Fruit fly (Drosophila melanogaster) whole organism, embryonic: ENCODE measurements around the gene DopEcR.
A peak's percentile ranks its signal among the peaks of the same experiment; 100 is the strongest.

Experiments used
- B-H2 ChIP-seq: fragments of 200-800 bp; sonication (Bioruptor generic); optimal IDR thresholded peaks from 2 replicates; lab custom pipeline; 2018; ENCODE audit warnings: missing biosample characterization, mild to moderate bottlenecking, missing genetic modification characterization
- BtbVII ChIP-seq: fragments of 200-800 bp; sonication (Bioruptor generic); optimal IDR thresholded peaks from 3 replicates; lab custom pipeline; 2017; ENCODE audit warnings: missing biosample characterization, mild to moderate bottlenecking, missing genetic modification characterization
- C15 ChIP-seq: fragments of 200-800 bp; sonication (Bioruptor generic); IDR thresholded peaks from 3 replicates; pipeline ENCODE4 v1.3.6; 2022; ENCODE audit warnings: missing biosample characterization, missing genetic modification characterization
- CG11456 ChIP-seq: fragments of 200-800 bp; sonication (Bioruptor generic); IDR thresholded peaks from 3 replicates; pipeline ENCODE4 v1.3.6; 2022; ENCODE audit warnings: missing biosample characterization, missing genetic modification characterization
- CG13287 ChIP-seq: fragments of 200-800 bp; sonication (Bioruptor generic); IDR thresholded peaks from 2 replicates; pipeline ENCODE4 v1.3.6; 2022; ENCODE audit warnings: missing biosample characterization, missing genetic modification characterization; ENCODE audit not compliant: partially characterized antibody
- CG13894 ChIP-seq: fragments of 200-800 bp; sonication (Bioruptor generic); optimal IDR thresholded peaks from 3 replicates; lab custom pipeline; 2018; ENCODE audit warnings: missing biosample characterization, mild to moderate bottlenecking, missing genetic modification characterization, moderate library complexity
- CG18262 ChIP-seq: fragments of 200-800 bp; optimal IDR thresholded peaks from 3 replicates; lab custom pipeline; 2019; ENCODE audit warnings: missing biosample characterization, mild to moderate bottlenecking, missing genetic modification characterization, moderate library complexity
- CG2889 ChIP-seq: fragments of 200-800 bp; sonication (Bioruptor generic); IDR thresholded peaks from 3 replicates; pipeline ENCODE4 v1.3.6; 2022; ENCODE audit warnings: missing biosample characterization, missing genetic modification characterization
- CG3163 ChIP-seq: fragments of 200-800 bp; sonication (Bioruptor generic); optimal IDR thresholded peaks from 3 replicates; lab custom pipeline; 2016; ENCODE audit warnings: missing biosample characterization, missing genetic modification characterization
- CG3838 ChIP-seq: fragments of 200-800 bp; sonication (Bioruptor generic); optimal IDR thresholded peaks from 3 replicates; lab custom pipeline; 2016; ENCODE audit warnings: missing biosample characterization, missing genetic modification characterization
- CG4404 ChIP-seq: fragments of 200-800 bp; sonication (Bioruptor generic); IDR thresholded peaks from 2 replicates; pipeline ENCODE4 v1.3.6; 2022; ENCODE audit warnings: missing biosample characterization, missing genetic modification characterization
- CG4730 ChIP-seq: fragments of 200-800 bp; sonication (Bioruptor generic); IDR thresholded peaks from 2 replicates; pipeline ENCODE4 v1.3.6; 2022; ENCODE audit warnings: missing biosample characterization, missing genetic modification characterization
- CG5953 ChIP-seq: fragments of 200-800 bp; sonication (Bioruptor generic); IDR thresholded peaks from 2 replicates; pipeline ENCODE4 v1.3.6; 2022; ENCODE audit warnings: missing biosample characterization, missing genetic modification characterization
- CG6254 ChIP-seq: fragments of 200-800 bp; sonication (Bioruptor generic); optimal IDR thresholded peaks from 3 replicates; lab custom pipeline; 2017; ENCODE audit warnings: mild to moderate bottlenecking, missing biosample characterization, missing genetic modification reagents, missing genetic modification characterization
- CG6683 ChIP-seq: fragments of 200-800 bp; sonication (Bioruptor generic); optimal IDR thresholded peaks from 2 replicates; lab custom pipeline; 2017; ENCODE audit warnings: missing biosample characterization, mild to moderate bottlenecking, missing genetic modification characterization, missing genetic modification reagents
- CG7556 ChIP-seq: fragments of 200-800 bp; sonication (Bioruptor generic); optimal IDR thresholded peaks from 2 replicates; lab custom pipeline; 2017; ENCODE audit warnings: missing biosample characterization, mild to moderate bottlenecking, missing genetic modification characterization
- CG7786 ChIP-seq: fragments of 200-800 bp; sonication (Bioruptor generic); optimal IDR thresholded peaks from 2 replicates; lab custom pipeline; 2016; ENCODE audit warnings: missing biosample characterization, missing genetic modification characterization
- CG7987 ChIP-seq: fragments of 200-800 bp; sonication (Bioruptor generic); optimal IDR thresholded peaks from 2 replicates; lab custom pipeline; 2018; ENCODE audit warnings: missing biosample characterization, mild to moderate bottlenecking, missing genetic modification characterization, moderate library complexity
- CG9215 ChIP-seq: fragments of 200-800 bp; sonication (Bioruptor generic); IDR thresholded peaks from 2 replicates; pipeline ENCODE4 v1.3.6; 2022; ENCODE audit warnings: missing biosample characterization, missing genetic modification characterization
- CG9727 ChIP-seq: fragments of 200-800 bp; sonication (Bioruptor generic); optimal IDR thresholded peaks from 3 replicates; lab custom pipeline; 2017; ENCODE audit warnings: missing biosample characterization, mild to moderate bottlenecking, missing genetic modification characterization
- CG9817 ChIP-seq: fragments of 200-800 bp; sonication (Bioruptor generic); optimal IDR thresholded peaks from 2 replicates; lab custom pipeline; 2018; ENCODE audit warnings: missing biosample characterization, mild to moderate bottlenecking, missing genetic modification characterization, moderate library complexity
- CrebB ChIP-seq: fragments of 200-800 bp; sonication (Bioruptor generic); optimal IDR thresholded peaks from 3 replicates; lab custom pipeline; 2018; ENCODE audit warnings: missing biosample characterization, mild to moderate bottlenecking, missing genetic modification characterization
- D19A ChIP-seq: fragments of 200-800 bp; optimal IDR thresholded peaks from 3 replicates; lab custom pipeline; 2019; ENCODE audit warnings: missing biosample characterization, mild to moderate bottlenecking, missing genetic modification characterization, moderate library complexity
- D19B ChIP-seq: fragments of 200-800 bp; sonication (Bioruptor generic); optimal IDR thresholded peaks from 2 replicates; lab custom pipeline; 2017; ENCODE audit warnings: missing biosample characterization, mild to moderate bottlenecking, missing genetic modification characterization
- Dip3 ChIP-seq: fragments of 200-800 bp; sonication (Bioruptor generic); optimal IDR thresholded peaks from 3 replicates; lab custom pipeline; 2016; ENCODE audit warnings: missing biosample characterization, missing genetic modification characterization
- E2f2 ChIP-seq: fragments of 200-800 bp; sonication (Bioruptor generic); IDR thresholded peaks from 2 replicates; pipeline ENCODE4 v1.3.6; 2022; ENCODE audit warnings: missing biosample characterization, missing genetic modification characterization
- Ets97D ChIP-seq: fragments of 200-800 bp; sonication (Bioruptor generic); optimal IDR thresholded peaks from 3 replicates; lab custom pipeline; 2016; ENCODE audit warnings: missing biosample characterization, missing genetic modification characterization
- Gug ChIP-seq: fragments of 200-800 bp; sonication (Bioruptor generic); IDR thresholded peaks from 4 replicates; pipeline ENCODE4 v1.3.6; 2022; ENCODE audit warnings: missing biosample characterization, missing genetic modification characterization
- H15 ChIP-seq: fragments of 200-800 bp; sonication (Bioruptor generic); IDR thresholded peaks from 3 replicates; pipeline ENCODE4 v1.3.6; 2022; ENCODE audit warnings: missing biosample characterization, missing genetic modification characterization
- H2.0 ChIP-seq: fragments of 200-800 bp; sonication (Bioruptor generic); IDR thresholded peaks from 2 replicates; pipeline ENCODE4 v1.3.6; 2022; ENCODE audit warnings: missing biosample characterization, missing genetic modification characterization
- Lhr ChIP-seq: fragments of 200-800 bp; sonication (Bioruptor generic); optimal IDR thresholded peaks from 3 replicates; lab custom pipeline; 2017; ENCODE audit warnings: mild to moderate bottlenecking, missing biosample characterization, missing genetic modification reagents, missing genetic modification characterization
- Neu2 ChIP-seq: fragments of 200-800 bp; sonication (Bioruptor generic); optimal IDR thresholded peaks from 3 replicates; lab custom pipeline; 2016; ENCODE audit warnings: missing biosample characterization, missing genetic modification characterization, borderline replicate concordance
- Spps ChIP-seq: fragments of 200-800 bp; sonication (Bioruptor generic); optimal IDR thresholded peaks from 2 replicates; lab custom pipeline; 2018; ENCODE audit warnings: missing biosample characterization, mild to moderate bottlenecking, missing genetic modification characterization
- bcd ChIP-seq: fragments of 200-800 bp; sonication (Bioruptor generic); optimal IDR thresholded peaks from 2 replicates; lab custom pipeline; 2017; ENCODE audit warnings: missing biosample characterization, mild to moderate bottlenecking, missing genetic modification characterization
- bsh ChIP-seq, 2 experiments: fragments of 200-800 bp; sonication (Bioruptor generic); optimal IDR thresholded peaks; 2 replicates each; lab custom pipeline; 2017 to 2018; ENCODE audit warnings: mild to moderate bottlenecking in 2 of 2, missing biosample characterization in 2 of 2, missing genetic modification characterization in 2 of 2, moderate library complexity in 1 of 2
- cad ChIP-seq: fragments of >200 bp; optimal IDR thresholded peaks from 2 replicates; lab custom pipeline; 2017; ENCODE audit warnings: missing biosample characterization, missing genetic modification characterization
- dati ChIP-seq: fragments of 200-800 bp; sonication (Bioruptor generic); IDR thresholded peaks from 2 replicates; pipeline ENCODE4 v1.3.6; 2022; ENCODE audit warnings: missing biosample characterization, missing genetic modification characterization
- en ChIP-seq: fragments of 200-800 bp; sonication (Bioruptor generic); optimal IDR thresholded peaks from 2 replicates; lab custom pipeline; 2016; ENCODE audit warnings: missing biosample characterization, missing genetic modification characterization
- grn ChIP-seq: fragments of 200-800 bp; sonication (Bioruptor generic); optimal IDR thresholded peaks from 3 replicates; lab custom pipeline; 2017; ENCODE audit warnings: missing biosample characterization, missing genetic modification characterization
- her ChIP-seq: fragments of 200-800 bp; sonication (Bioruptor generic); optimal IDR thresholded peaks from 2 replicates; lab custom pipeline; 2016; ENCODE audit warnings: missing biosample characterization, missing genetic modification characterization
- lab ChIP-seq: fragments of 200-800 bp; sonication (Bioruptor generic); optimal IDR thresholded peaks from 3 replicates; lab custom pipeline; 2017; ENCODE audit warnings: missing biosample characterization, missing genetic modification characterization, mild to moderate bottlenecking, moderate library complexity, missing genetic modification reagents
- mirr ChIP-seq: fragments of 200-800 bp; sonication (Bioruptor generic); optimal IDR thresholded peaks from 3 replicates; lab custom pipeline; 2018; ENCODE audit warnings: missing biosample characterization, mild to moderate bottlenecking, missing genetic modification characterization
- org-1 ChIP-seq: fragments of 200-800 bp; sonication (Bioruptor generic); optimal IDR thresholded peaks from 2 replicates; lab custom pipeline; 2017; ENCODE audit warnings: missing biosample characterization, missing genetic modification characterization
- otp ChIP-seq: fragments of 200-800 bp; sonication (Bioruptor generic); IDR thresholded peaks from 3 replicates; pipeline ENCODE4, ENCODE4 v1.3.6; 2022; ENCODE audit warnings: missing biosample characterization, missing genetic modification characterization
- pnt ChIP-seq: fragments of 200-800 bp; sonication (Bioruptor generic); optimal IDR thresholded peaks from 3 replicates; lab custom pipeline; 2016; ENCODE audit warnings: missing biosample characterization, missing genetic modification characterization
- ranshi ChIP-seq: fragments of 200-800 bp; sonication (Bioruptor generic); IDR thresholded peaks from 2 replicates; pipeline ENCODE4 v1.3.6; 2022; ENCODE audit warnings: missing biosample characterization, missing genetic modification characterization
- sd ChIP-seq: fragments of 200-800 bp; sonication (Bioruptor generic); optimal IDR thresholded peaks from 3 replicates; lab custom pipeline; 2018; ENCODE audit warnings: missing biosample characterization, mild to moderate bottlenecking, missing genetic modification characterization, moderate library complexity
- shn ChIP-seq: fragments of 200-800 bp; sonication (Bioruptor generic); optimal IDR thresholded peaks from 3 replicates; lab custom pipeline; 2016; ENCODE audit warnings: missing biosample characterization, missing genetic modification characterization
- slbo ChIP-seq: fragments of 200-800 bp; sonication (Bioruptor generic); IDR thresholded peaks from 2 replicates; pipeline ENCODE4 v1.3.6; 2022; ENCODE audit warnings: missing biosample characterization, missing genetic modification characterization
- zen ChIP-seq: fragments of 200-800 bp; sonication (Bioruptor generic); optimal IDR thresholded peaks from 3 replicates; lab custom pipeline; 2018; ENCODE audit warnings: missing biosample characterization, mild to moderate bottlenecking, missing genetic modification characterization, moderate library complexity

DopEcR gene

dm6 chr3L:4413800-4414446, 33.7 kb upstream of the DopEcR start (continued):
- 0 out of 2 replicates have a peak, but pooled peaks have one; percentile 28 for TF ChIP-seq ranshi (GFP tag; lab: Robert Waterston, UW)
- no peak for TF ChIP-seq CG4404
- no peak for TF ChIP-seq zen
- TF ChIP-seq sd (tag; lab: Kevin White, UChicago): peak; percentile 69
- TF ChIP-seq CG7556 (GFP tag; lab: Kevin White, UChicago): no peak
- no peak for TF ChIP-seq D19A
- peak; percentile 60; the same call in 1 of the 3 replicates for TF ChIP-seq otp (GFP tag; lab: Robert Waterston, UW)
- peak; percentile 53 for TF ChIP-seq CG13287
- peak; percentile 19; the same call in 1 of the 2 replicates for TF ChIP-seq CG9215 (GFP tag; lab: Robert Waterston, UW)
- no peak for TF ChIP-seq her
- TF ChIP-seq en: no peak
- TF ChIP-seq CG5953 (GFP tag; lab: Robert Waterston, UW): 0 out of 2 replicates have a peak, but pooled peaks have one; percentile 17
- TF ChIP-seq D19B: peak; percentile 22
- TF ChIP-seq CG7987 (GFP tag; lab: Kevin White, UChicago): peak; percentile 99
- TF ChIP-seq CG4730 (GFP tag; lab: Robert Waterston, UW): no peak
- peak; percentile 32 for TF ChIP-seq CG9817 (tag; lab: Kevin White, UChicago)
- no peak for TF ChIP-seq cad (GFP tag; lab: Kevin White, UChicago)
- peak; percentile 63 for TF ChIP-seq B-H2 (GFP tag; lab: Kevin White, UChicago)
- TF ChIP-seq lab (GFP tag; lab: Kevin White, UChicago): peak; percentile 63
- TF ChIP-seq H2.0: 0 out of 2 replicates have a peak, but pooled peaks have one; percentile 5
- no peak for TF ChIP-seq CG3838 (GFP tag; lab: Kevin White, UChicago)
- peak; percentile 46 for TF ChIP-seq CrebB (tag; lab: Kevin White, UChicago)
- TF ChIP-seq bsh (GFP tag; optimal IDR thresholded peaks at IDR 0.05; lab: Kevin White, UChicago): no peak
- TF ChIP-seq Spps (tag; lab: Kevin White, UChicago): no peak
- TF ChIP-seq C15 (GFP tag; lab: Robert Waterston, UW): no peak
- TF ChIP-seq slbo: peak; percentile 82
- no peak for TF ChIP-seq bcd
- TF ChIP-seq E2f2: no peak
- peak; percentile 80 for TF ChIP-seq CG13894
- TF ChIP-seq CG3163 (GFP tag; lab: Kevin White, UChicago): no peak
- no peak for TF ChIP-seq CG18262
- peak; percentile 89 for TF ChIP-seq mirr
- no peak for TF ChIP-seq CG9727 (GFP tag; lab: Kevin White, UChicago)
- no peak for TF ChIP-seq Lhr (GFP tag; lab: Kevin White, UChicago)
- TF ChIP-seq grn (GFP tag; lab: Kevin White, UChicago): no peak
- TF ChIP-seq dati (GFP tag; lab: Robert Waterston, UW): no peak
- TF ChIP-seq H15 (GFP tag; lab: Robert Waterston, UW): no peak; the same call in 2 of the 3 replicates
- TF ChIP-seq CG6683 (GFP tag; lab: Kevin White, UChicago): no peak
- TF ChIP-seq BtbVII (GFP tag; lab: Kevin White, UChicago): peak; percentile 11
- TF ChIP-seq pnt: no peak
- TF ChIP-seq Ets97D (GFP tag; lab: Kevin White, UChicago): no peak
- TF ChIP-seq CG6254 (GFP tag; lab: Kevin White, UChicago): no peak
- TF ChIP-seq CG2889 (GFP tag; lab: Robert Waterston, UW): no peak
- TF ChIP-seq shn (GFP tag; lab: Kevin White, UChicago): peak; percentile 49
- TF ChIP-seq CG11456 (GFP tag; lab: Robert Waterston, UW): peak; percentile 66; the same call in 1 of the 3 replicates
- no peak for TF ChIP-seq Dip3 (GFP tag; lab: Kevin White, UChicago)
- no peak for TF ChIP-seq CG7786 (GFP tag; lab: Kevin White, UChicago)
- peak; percentile 43; the same call in 2 of the 4 replicates for TF ChIP-seq Gug
- TF ChIP-seq org-1: no peak
- TF ChIP-seq Neu2 (GFP tag; lab: Kevin White, UChicago): no peak
